Worm (Caenorhabditis elegans): Measurements from ENCODE around the gene dhrs-4.

- no peak for TF ChIP-seq elt-2 (tag; optimal IDR thresholded peaks at IDR 0.05)
- TF ChIP-seq nhr-232 (tag; optimal IDR thresholded peaks at IDR 0.05) = no peak
- TF ChIP-seq pat-9 (tag; optimal IDR thresholded peaks at IDR 0.05) = no peak
- no peak for TF ChIP-seq tbx-2 (tag; optimal IDR thresholded peaks at IDR 0.05)
- TF ChIP-seq rnt-1 (tag; optimal IDR thresholded peaks at IDR 0.05) = no peak
- no peak for TF ChIP-seq unc-86 (tag; optimal IDR thresholded peaks at IDR 0.05)
Observed at ce11 chrV:12954261-12954660, 31.9 kb downstream of the dhrs-4 start.

Data from whole organism, late embryonic.